Worm (Caenorhabditis elegans) whole organism, young adult: ENCODE measurements around the gene let-716.

ENCODE experiments used
- B0035.1 ChIP-seq: sonication (generic microtip); optimal IDR thresholded peaks from 2 replicates; lab custom pipeline; 2016; ENCODE audit warnings: missing genetic modification characterization, mild to moderate bottlenecking, missing compliant biosample characterization, missing genotype, missing genetic modification reagents
- F33H1.4 ChIP-seq: fragments of 200-800 bp; sonication (Bioruptor generic); IDR thresholded peaks from 2 replicates; pipeline ENCODE4 v1.3.6; 2022; ENCODE audit warnings: missing genetic modification reagents, missing genetic modification characterization, missing compliant biosample characterization
- F39B2.1 ChIP-seq: fragments of 200-800 bp; sonication (Bioruptor generic); IDR thresholded peaks from 2 replicates; pipeline ENCODE4 v1.3.6; 2022; ENCODE audit warnings: missing genetic modification reagents, missing genetic modification characterization, missing compliant biosample characterization
- F52B5.7 ChIP-seq: sonication (generic microtip); optimal IDR thresholded peaks from 2 replicates; lab custom pipeline; 2016; ENCODE audit warnings: mild to moderate bottlenecking, missing genetic modification characterization, missing compliant biosample characterization
- F57A8.1 ChIP-seq: fragments of 200-800 bp; sonication (Bioruptor generic); optimal IDR thresholded peaks from 2 replicates; lab custom pipeline; 2018; ENCODE audit warnings: mild to moderate bottlenecking, missing genetic modification characterization, moderate library complexity, missing compliant biosample characterization
- K11D2.4 ChIP-seq: fragments of 200-800 bp; sonication (Bioruptor generic); IDR thresholded peaks from 2 replicates; pipeline ENCODE4 v1.3.6; 2022; ENCODE audit warnings: missing genetic modification reagents, missing genetic modification characterization, missing compliant biosample characterization
- K12H6.12 ChIP-seq: fragments of 200-800 bp; sonication (Bioruptor generic); optimal IDR thresholded peaks from 2 replicates; lab custom pipeline; 2018; ENCODE audit warnings: mild to moderate bottlenecking, missing genetic modification characterization, missing compliant biosample characterization
- Y53G8AR.9 ChIP-seq: fragments of 200-800 bp; sonication (Bioruptor generic); conservative IDR thresholded peaks from 2 replicates; pipeline ENCODE4 v1.3.6; 2022; ENCODE audit warnings: missing genetic modification reagents, missing genetic modification characterization, missing compliant biosample characterization
- Y95B8A.8 ChIP-seq: fragments of 200-800 bp; sonication (Bioruptor generic); IDR thresholded peaks from 2 replicates; pipeline ENCODE4 v1.3.6; 2022; ENCODE audit warnings: missing genetic modification reagents, missing genetic modification characterization, missing compliant biosample characterization
- ZK185.1 ChIP-seq: sonication (generic microtip); optimal IDR thresholded peaks from 2 replicates; lab custom pipeline; 2016; ENCODE audit warnings: mild to moderate bottlenecking, missing genetic modification characterization, missing compliant biosample characterization; ENCODE audit not compliant: poor library complexity, severe bottlenecking
- aptf-2 ChIP-seq: fragments of 200-800 bp; sonication (Bioruptor generic); conservative IDR thresholded peaks from 2 replicates; pipeline ENCODE4 v1.3.6; 2022; ENCODE audit warnings: missing genetic modification reagents, missing genetic modification characterization, missing compliant biosample characterization
- athp-1 ChIP-seq: sonication (generic microtip); optimal IDR thresholded peaks from 2 replicates; lab custom pipeline; 2017; ENCODE audit warnings: mild to moderate bottlenecking, missing genetic modification characterization, missing compliant biosample characterization
- bed-1 ChIP-seq: fragments of 200-800 bp; sonication (Bioruptor generic); IDR thresholded peaks from 2 replicates; pipeline ENCODE4 v1.3.6; 2022; ENCODE audit warnings: missing genetic modification reagents, missing genetic modification characterization, missing compliant biosample characterization
- cebp-1 ChIP-seq, 2 experiments: fragments of 200-800 bp in 1 of 2; sonication (Bioruptor generic) in 1 of 2; sonication (generic microtip) in 1 of 2; IDR thresholded peaks in 1 of 2; optimal IDR thresholded peaks in 1 of 2; 2 replicates each; pipeline versions ENCODE4 v1.3.6 to Lab custom; 2017 to 2022; ENCODE audit warnings: missing compliant biosample characterization in 2 of 2, missing genetic modification characterization in 2 of 2, mild to moderate bottlenecking in 1 of 2, missing genetic modification reagents in 1 of 2, moderate library complexity in 1 of 2
- ceh-27 ChIP-seq: fragments of 200-800 bp; sonication (Bioruptor generic); optimal IDR thresholded peaks from 2 replicates; lab custom pipeline; 2018; ENCODE audit warnings: mild to moderate bottlenecking, missing genetic modification characterization, moderate library complexity, missing compliant biosample characterization
- chd-7 ChIP-seq: sonication (generic microtip); optimal IDR thresholded peaks from 2 replicates; lab custom pipeline; 2016; ENCODE audit warnings: mild to moderate bottlenecking, missing genetic modification characterization, moderate library complexity, missing compliant biosample characterization
- die-1 ChIP-seq: sonication (generic microtip); optimal IDR thresholded peaks from 2 replicates; lab custom pipeline; 2016; ENCODE audit warnings: missing genotype, mild to moderate bottlenecking, missing genetic modification characterization, missing compliant biosample characterization
- dpl-1 ChIP-seq: fragments of 150-350 bp; optimal IDR thresholded peaks from 2 replicates; lab custom pipeline; 2014; ENCODE audit warnings: missing biosample characterization, missing genetic modification reagents, missing genetic modification characterization
- efl-1 ChIP-seq: fragments of 150-350 bp; optimal IDR thresholded peaks from 2 replicates; lab custom pipeline; 2014; ENCODE audit warnings: missing biosample characterization, missing genetic modification reagents, missing genetic modification characterization
- egl-18 ChIP-seq: fragments of 200-800 bp; sonication (Bioruptor generic); IDR thresholded peaks from 2 replicates; pipeline ENCODE4 v1.3.6; 2022; ENCODE audit warnings: missing genetic modification reagents, missing genetic modification characterization, missing compliant biosample characterization
- egl-44 ChIP-seq: fragments of 200-800 bp; sonication (Bioruptor generic); IDR thresholded peaks from 2 replicates; pipeline ENCODE4 v1.3.6; 2022; ENCODE audit warnings: missing genetic modification reagents, missing genetic modification characterization, missing compliant biosample characterization
- ekl-4 ChIP-seq: fragments of 200-800 bp; sonication (Bioruptor generic); IDR thresholded peaks from 2 replicates; pipeline ENCODE4 v1.3.6; 2022; ENCODE audit warnings: missing genetic modification reagents, missing genetic modification characterization, missing compliant biosample characterization
- gei-17 ChIP-seq: fragments of 200-800 bp; sonication (Bioruptor generic); optimal IDR thresholded peaks from 2 replicates; lab custom pipeline; 2018; ENCODE audit warnings: mild to moderate bottlenecking, missing genetic modification characterization, missing compliant biosample characterization
- hlh-12 ChIP-seq: sonication (generic microtip); optimal IDR thresholded peaks from 2 replicates; lab custom pipeline; 2016; ENCODE audit warnings: missing genetic modification characterization, missing compliant biosample characterization
- let-607 ChIP-seq, 2 experiments: fragments of 200-800 bp in 1 of 2; sonication (Bioruptor generic) in 1 of 2; sonication (generic microtip) in 1 of 2; optimal IDR thresholded peaks; 2 replicates each; lab custom pipeline; 2016 to 2018; ENCODE audit warnings: mild to moderate bottlenecking in 2 of 2, missing compliant biosample characterization in 2 of 2, missing genetic modification characterization in 2 of 2, moderate library complexity in 2 of 2, missing genotype in 1 of 2
- lin-26 ChIP-seq: fragments of 200-800 bp; sonication (Bioruptor generic); IDR thresholded peaks from 2 replicates; pipeline ENCODE4 v1.3.6; 2022; ENCODE audit warnings: missing genetic modification reagents, missing genetic modification characterization, missing compliant biosample characterization
- lin-35 ChIP-seq, 3 experiments: fragments of 150-350 bp in 2 of 3; sonication (generic microtip) in 1 of 3; optimal IDR thresholded peaks; 2 replicates each; lab custom pipeline; 2014 to 2018; ENCODE audit warnings: missing biosample characterization in 3 of 3, missing genetic modification characterization in 3 of 3, missing genetic modification reagents in 3 of 3
- lin-40 ChIP-seq: sonication (generic microtip); optimal IDR thresholded peaks from 2 replicates; lab custom pipeline; 2016; ENCODE audit warnings: missing genetic modification characterization, mild to moderate bottlenecking, missing compliant biosample characterization, missing genotype, missing genetic modification reagents
- lin-54 ChIP-seq: fragments of 200-800 bp; sonication (Bioruptor generic); optimal IDR thresholded peaks from 2 replicates; lab custom pipeline; 2018; ENCODE audit warnings: mild to moderate bottlenecking, missing genetic modification characterization, missing compliant biosample characterization
- mcd-1 ChIP-seq: fragments of 200-800 bp; sonication (Bioruptor generic); IDR thresholded peaks from 2 replicates; pipeline ENCODE4 v1.3.6; 2022; ENCODE audit warnings: missing genetic modification reagents, missing genetic modification characterization, missing compliant biosample characterization
- mel-28 ChIP-seq: sonication (generic microtip); optimal IDR thresholded peaks from 2 replicates; lab custom pipeline; 2016; ENCODE audit warnings: borderline replicate concordance, mild to moderate bottlenecking, missing genetic modification characterization, missing compliant biosample characterization
- mes-4 ChIP-seq: sonication (generic microtip); optimal IDR thresholded peaks from 2 replicates; lab custom pipeline; 2016; ENCODE audit warnings: missing genotype, missing genetic modification characterization, missing compliant biosample characterization
- nfya-1 ChIP-seq: sonication (generic microtip); optimal IDR thresholded peaks from 2 replicates; lab custom pipeline; 2017; ENCODE audit warnings: antibody characterized with exemption, missing compliant biosample characterization, missing genetic modification characterization, borderline replicate concordance; ENCODE audit not compliant: insufficient read depth
- pbrm-1 ChIP-seq: fragments of 200-800 bp; sonication (Bioruptor generic); IDR thresholded peaks from 2 replicates; pipeline ENCODE4 v1.3.6; 2022; ENCODE audit warnings: missing genetic modification reagents, missing genetic modification characterization, missing compliant biosample characterization
- pha-4 ChIP-seq: fragments of 150-350 bp; sonication (generic microtip); optimal IDR thresholded peaks from 2 replicates; lab custom pipeline; 2014; ENCODE audit warnings: missing biosample characterization, missing genetic modification reagents, missing genetic modification characterization
- snpc-4 ChIP-seq, 5 experiments: fragments of 150-350 bp in 1 of 5; sonication (generic microtip) in 4 of 5; optimal IDR thresholded peaks; 2 replicates each; lab custom pipeline; 2014 to 2018; ENCODE audit warnings: missing genetic modification characterization in 5 of 5, missing biosample characterization in 3 of 5, antibody characterized with exemption in 2 of 5, mild to moderate bottlenecking in 2 of 5, missing compliant biosample characterization in 2 of 5, missing genotype in 2 of 5, moderate library complexity in 2 of 5, missing genetic modification reagents in 1 of 5
- tbp1 ChIP-seq: fragments of 200-800 bp; sonication (Bioruptor generic); optimal IDR thresholded peaks from 2 replicates; lab custom pipeline; 2018; ENCODE audit warnings: mild to moderate bottlenecking, missing genetic modification characterization, missing compliant biosample characterization
- unc-62 ChIP-seq: fragments of 150-350 bp; optimal IDR thresholded peaks from 2 replicates; lab custom pipeline; 2014; ENCODE audit warnings: missing biosample characterization, missing genetic modification reagents, missing genetic modification characterization
- xnd-1 ChIP-seq: sonication (generic microtip); optimal IDR thresholded peaks from 2 replicates; lab custom pipeline; 2016; ENCODE audit warnings: missing genotype, missing genetic modification reagents, missing genetic modification characterization, missing compliant biosample characterization
- zfh-2 ChIP-seq: fragments of 200-800 bp; sonication (Bioruptor generic); conservative IDR thresholded peaks from 2 replicates; pipeline ENCODE4 v1.3.6; 2022; ENCODE audit warnings: missing genetic modification reagents, missing genetic modification characterization, missing compliant biosample characterization
- zim-3 ChIP-seq: sonication (generic microtip); optimal IDR thresholded peaks from 2 replicates; lab custom pipeline; 2017; ENCODE audit warnings: mild to moderate bottlenecking, missing genetic modification characterization, moderate library complexity, missing compliant biosample characterization
- ztf-18 ChIP-seq: sonication (generic microtip); optimal IDR thresholded peaks from 2 replicates; lab custom pipeline; 2016; ENCODE audit warnings: missing genotype, mild to moderate bottlenecking, missing genetic modification characterization, missing compliant biosample characterization
- ztf-22 ChIP-seq: fragments of 200-800 bp; sonication (Bioruptor generic); optimal IDR thresholded peaks from 2 replicates; lab custom pipeline; 2018; ENCODE audit warnings: mild to moderate bottlenecking, missing genetic modification characterization, moderate library complexity, missing compliant biosample characterization
- ztf-25 ChIP-seq: fragments of 200-800 bp; sonication (Bioruptor generic); IDR thresholded peaks from 2 replicates; pipeline ENCODE4 v1.3.6; 2022; ENCODE audit warnings: missing genetic modification reagents, missing genetic modification characterization, missing compliant biosample characterization
- ztf-26 ChIP-seq: sonication (generic microtip); optimal IDR thresholded peaks from 2 replicates; lab custom pipeline; 2017; ENCODE audit warnings: missing genetic modification characterization, missing compliant biosample characterization
- ztf-3 ChIP-seq: fragments of 200-800 bp; sonication (Bioruptor generic); optimal IDR thresholded peaks from 2 replicates; lab custom pipeline; 2018; ENCODE audit warnings: mild to moderate bottlenecking, missing genetic modification characterization, missing compliant biosample characterization

let-716 gene

ce11 chrIII:6431766-6432228, 48.4 kb downstream of the let-716 start, which contains the start of the genes mrps-17 and txdc-9 (continued):
- TF ChIP-seq ztf-22 (no peak), F33H1.4 (GFP tag; lab: Robert Waterston, UW) (peak; percentile 41; the same call in 1 of the 2 replicates), xnd-1 (tag; lab: Kevin White, UChicago) (no peak), zim-3 (no peak), tbp1 (peak; percentile 53), dpl-1 (peak; percentile 36), lin-40 (tag; lab: Kevin White, UChicago) (peak; percentile 33), lin-54 (peak; percentile 42), efl-1 (GFP tag; lab: Kevin White, UChicago) (peak; percentile 47), bed-1 (GFP tag; lab: Robert Waterston, UW) (no peak), athp-1 (no peak), ZK185.1 (tag; lab: Kevin White, UChicago) (peak; percentile 5), mes-4 (tag; lab: Kevin White, UChicago) (no peak), lin-35 (GFP tag; optimal IDR thresholded peaks at IDR 0.05; lab: Kevin White, UChicago) (peak in 1 of 3 experiments; percentile 67), ztf-18 (tag; lab: Kevin White, UChicago) (peak; percentile 55), nfya-1 (tag; lab: Kevin White, UChicago) (no peak), mel-28 (tag; lab: Kevin White, UChicago) (no peak), egl-44 (GFP tag; lab: Robert Waterston, UW) (no peak), ztf-3 (no peak), Y95B8A.8 (no peak), K12H6.12 (tag; lab: Kevin White, UChicago) (no peak), snpc-4 (GFP tag; optimal IDR thresholded peaks at IDR 0.05; lab: Kevin White, UChicago) (no peak), snpc-4 (tag; optimal IDR thresholded peaks at IDR 0.05; lab: Kevin White, UChicago) (peak in 1 of 4 experiments; percentile 35), unc-62 (GFP tag; lab: Kevin White, UChicago) (no peak), gei-17 (GFP tag; lab: Kevin White, UChicago) (no peak), die-1 (no peak), F39B2.1 (GFP tag; lab: Robert Waterston, UW) (no peak), ztf-25 (GFP tag; lab: Robert Waterston, UW) (no peak), ztf-26 (no peak), K11D2.4 (no peak)

ce11 chrIII:6432939-6433338, 49.6 kb downstream of the let-716 start, which contains the start of gene vps-16:
Gene vps-16, plus strand, starts transcription at chrIII:6433239.
- TF ChIP-seq cebp-1 (GFP tag; IDR thresholded peaks at IDR 0.05; lab: Robert Waterston, UW) (no peak), cebp-1 (tag; optimal IDR thresholded peaks at IDR 0.05; lab: Kevin White, UChicago) (peak; percentile 15), lin-40 (tag; lab: Kevin White, UChicago) (no peak), ekl-4 (0 out of 2 replicates have a peak, but pooled peaks have one; percentile 41)

ce11 chrIII:6436308-6436707, 53.0 kb downstream of the let-716 start, which contains the start of gene C05D11.1:
Gene C05D11.1, plus strand, starts transcription at chrIII:6436608.
- TF ChIP-seq zfh-2: no peak
- TF ChIP-seq pbrm-1 (GFP tag; lab: Robert Waterston, UW): no peak
- TF ChIP-seq chd-7 (tag; lab: Kevin White, UChicago): no peak
- no peak for TF ChIP-seq F57A8.1
- no peak for TF ChIP-seq let-607 (tag; optimal IDR thresholded peaks at IDR 0.05; lab: Kevin White, UChicago)
- TF ChIP-seq lin-26 (GFP tag; lab: Robert Waterston, UW): no peak
- no peak for TF ChIP-seq egl-18
- TF ChIP-seq dpl-1: no peak
- TF ChIP-seq B0035.1 (tag; lab: Kevin White, UChicago): no peak
- no peak for TF ChIP-seq mcd-1
- TF ChIP-seq aptf-2 (GFP tag; lab: Robert Waterston, UW): no peak
- TF ChIP-seq athp-1: no peak
- TF ChIP-seq Y53G8AR.9 (GFP tag; lab: Robert Waterston, UW): no peak
- TF ChIP-seq F52B5.7 (tag; lab: Kevin White, UChicago): no peak
- no peak for TF ChIP-seq ceh-27 (GFP tag; lab: Kevin White, UChicago)
- no peak for TF ChIP-seq ekl-4
- TF ChIP-seq hlh-12: no peak
- no peak for TF ChIP-seq pha-4 (tag; lab: Kevin White, UChicago)
